Fruit fly (Drosophila melanogaster): ENCODE data around the gene CG15561.

Gene CG15561

dm6 chr3R:31218997-31219992, 3.6 kb upstream of the CG15561 start, which contains the start of gene ATPsynC (continued):
- peak; percentile 11 for TF ChIP-seq D19A (tag; optimal IDR thresholded peaks at IDR 0.05)
- no peak for TF ChIP-seq zf30C (GFP tag; optimal IDR thresholded peaks at IDR 0.05)
- no peak for TF ChIP-seq hth (optimal IDR thresholded peaks at IDR 0.05)
- no peak for TF ChIP-seq CG2889 (GFP tag; IDR thresholded peaks at IDR 0.05)
- no peak for TF ChIP-seq sc (optimal IDR thresholded peaks at IDR 0.05)
- no peak for TF ChIP-seq sc (GFP tag; optimal IDR thresholded peaks at IDR 0.05)
- peak; percentile 95 for TF ChIP-seq CG1603 (tag; optimal IDR thresholded peaks at IDR 0.05)
- no peak for TF ChIP-seq Mes4 (GFP tag; optimal IDR thresholded peaks at IDR 0.05)
- no peak for TF ChIP-seq lov (optimal IDR thresholded peaks at IDR 0.05)
- no peak for TF ChIP-seq lov (GFP tag; IDR thresholded peaks at IDR 0.05)
- TF ChIP-seq seq (GFP tag; IDR thresholded peaks at IDR 0.05), result no peak
- TF ChIP-seq CG30431 (GFP tag; optimal IDR thresholded peaks at IDR 0.05), result no peak
- peak; percentile 61 for TF ChIP-seq Dek (tag; optimal IDR thresholded peaks at IDR 0.05)
- peak; percentile 49 for TF ChIP-seq CG6254 (GFP tag; optimal IDR thresholded peaks at IDR 0.05)
- TF ChIP-seq Lpt (GFP tag; optimal IDR thresholded peaks at IDR 0.05), result no peak
- TF ChIP-seq CG11696 (GFP tag; IDR thresholded peaks at IDR 0.05), result no peak
- no peak for TF ChIP-seq CG18619 (GFP tag; optimal IDR thresholded peaks at IDR 0.05)
- TF ChIP-seq Med (GFP tag), result peak; percentile 96
- no peak for TF ChIP-seq psq (GFP tag; optimal IDR thresholded peaks at IDR 0.05)
- TF ChIP-seq E2f2 (GFP tag; IDR thresholded peaks at IDR 0.05), result no peak
- TF ChIP-seq ab (GFP tag; optimal IDR thresholded peaks at IDR 0.05), result no peak
- TF ChIP-seq CrebB (tag; optimal IDR thresholded peaks at IDR 0.05), result peak; percentile 48
- TF ChIP-seq sd (tag; optimal IDR thresholded peaks at IDR 0.05), result peak; percentile 37
- TF ChIP-seq CG1602 (GFP tag; optimal IDR thresholded peaks at IDR 0.05), result peak; percentile 1
- peak; percentile 24 for TF ChIP-seq Bdp1 (GFP tag; optimal IDR thresholded peaks at IDR 0.05)
- TF ChIP-seq CG11723 (GFP tag; optimal IDR thresholded peaks at IDR 0.05), result peak; percentile 5
- TF ChIP-seq CG9797 (GFP tag; optimal IDR thresholded peaks at IDR 0.05), result peak; percentile 100
- peak; percentile 55 for TF ChIP-seq Myb (GFP tag; optimal IDR thresholded peaks at IDR 0.05)
- no peak for TF ChIP-seq E2f1 (GFP tag; IDR thresholded peaks at IDR 0.05)
- no peak for TF ChIP-seq hbn (GFP tag; IDR thresholded peaks at IDR 0.05; ENCODE audit: partially characterized antibody)
- TF ChIP-seq CG12071 (GFP tag; optimal IDR thresholded peaks at IDR 0.05), result peak; percentile 57
- TF ChIP-seq CG12942 (GFP tag; optimal IDR thresholded peaks at IDR 0.05), result no peak
- peak; percentile 22 for TF ChIP-seq Atf3 (GFP tag; optimal IDR thresholded peaks at IDR 0.05)
- no peak for TF ChIP-seq vvl (GFP tag; IDR thresholded peaks at IDR 0.05)
- TF ChIP-seq CG6175 (GFP tag; IDR thresholded peaks at IDR 0.05), result no peak
- no peak for TF ChIP-seq z (GFP tag; IDR thresholded peaks at IDR 0.05)
- TF ChIP-seq tll (GFP tag; optimal IDR thresholded peaks at IDR 0.05), result peak in 1 of 2 experiments; percentile 90
- peak; percentile 53 for TF ChIP-seq CG7987 (GFP tag; optimal IDR thresholded peaks at IDR 0.05)
- peak; percentile 79 for TF ChIP-seq Elba2 (GFP tag; optimal IDR thresholded peaks at IDR 0.05)
- TF ChIP-seq tup (GFP tag; optimal IDR thresholded peaks at IDR 0.05), result no peak
- peak; percentile 77 for TF ChIP-seq nerfin-1 (tag; optimal IDR thresholded peaks at IDR 0.05)
- TF ChIP-seq Meics (GFP tag; optimal IDR thresholded peaks at IDR 0.05), result no peak
- TF ChIP-seq CG3281 (GFP tag; optimal IDR thresholded peaks at IDR 0.05), result peak; percentile 57
- peak; percentile 5 for TF ChIP-seq CG4854 (GFP tag; optimal IDR thresholded peaks at IDR 0.05)
- TF ChIP-seq Dad (GFP tag; optimal IDR thresholded peaks at IDR 0.05), result peak; percentile 63
- no peak for TF ChIP-seq mld (GFP tag; IDR thresholded peaks at IDR 0.05; ENCODE audit: partially characterized antibody)
- no peak for TF ChIP-seq CG10321 (GFP tag; IDR thresholded peaks at IDR 0.05)
- no peak for TF ChIP-seq ara (GFP tag; IDR thresholded peaks at IDR 0.05)
- TF ChIP-seq NK7.1 (GFP tag; optimal IDR thresholded peaks at IDR 0.05), result no peak
- no peak for TF ChIP-seq corto (GFP tag; optimal IDR thresholded peaks at IDR 0.05)
